Worm (Caenorhabditis elegans): ENCODE results near the gene mip-1.

DNA sequence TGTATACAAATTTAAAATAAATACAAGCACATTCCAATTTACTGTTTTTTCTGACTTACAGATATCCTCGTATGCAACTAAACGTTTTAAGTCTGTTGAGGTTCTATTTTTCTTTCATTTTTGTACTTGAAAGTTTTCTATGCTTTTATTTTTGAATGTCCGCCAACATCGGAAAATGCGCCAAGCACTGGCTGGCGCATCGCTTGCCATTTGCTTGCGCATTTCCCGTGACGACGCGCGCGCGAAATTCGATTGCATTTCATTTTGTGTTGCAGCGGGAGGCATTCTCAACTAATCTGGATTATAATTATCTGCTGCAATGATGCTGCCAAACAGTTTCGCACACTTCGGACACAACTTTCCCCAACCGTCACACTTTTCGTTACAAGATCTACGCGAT lies 35.9 kb upstream of the mip-1 start, which contains the start of gene fbxl-2:
- TF ChIP-seq nhr-237 (tag; optimal IDR thresholded peaks at IDR 0.05), result peak; percentile 94
- TF ChIP-seq pha-4 (tag; optimal IDR thresholded peaks at IDR 0.05), result peak; percentile 94

Data from whole organism, mixed stage, embryonic.